Fruit fly (Drosophila melanogaster) whole organism, adult: Measurements from ENCODE around the gene TbCMF46.

Experiments used
- CG11617 ChIP-seq: fragments of 200-800 bp; sonication (Bioruptor generic); optimal IDR thresholded peaks from 2 replicates; lab custom pipeline; 2017; ENCODE audit warnings: mild to moderate bottlenecking, missing biosample characterization, missing genetic modification reagents, missing genetic modification characterization
- CG12768 ChIP-seq: fragments of 200-800 bp; sonication (Bioruptor generic); optimal IDR thresholded peaks from 2 replicates; lab custom pipeline; 2017; ENCODE audit warnings: missing biosample characterization, missing genetic modification characterization, mild to moderate bottlenecking, moderate library complexity, missing genetic modification reagents
- CG14711 ChIP-seq: fragments of 200-800 bp; sonication (Bioruptor generic); optimal IDR thresholded peaks from 2 replicates; lab custom pipeline; 2018; ENCODE audit warnings: missing biosample characterization, mild to moderate bottlenecking, missing genetic modification characterization, moderate library complexity
- CG1620 ChIP-seq: fragments of 200-800 bp; sonication (Bioruptor generic); optimal IDR thresholded peaks from 2 replicates; lab custom pipeline; 2016; ENCODE audit warnings: missing biosample characterization, missing genetic modification characterization
- CG33017 ChIP-seq: fragments of 200-800 bp; sonication (Bioruptor generic); optimal IDR thresholded peaks from 2 replicates; lab custom pipeline; 2018; ENCODE audit warnings: missing biosample characterization, mild to moderate bottlenecking, missing genetic modification characterization, moderate library complexity
- CG5204 ChIP-seq: fragments of 200-800 bp; sonication (Bioruptor generic); optimal IDR thresholded peaks from 2 replicates; lab custom pipeline; 2016; ENCODE audit warnings: missing biosample characterization, missing genetic modification characterization
- CG7045 ChIP-seq: fragments of 200-800 bp; sonication (Bioruptor generic); optimal IDR thresholded peaks from 2 replicates; lab custom pipeline; 2017; ENCODE audit warnings: missing biosample characterization, mild to moderate bottlenecking, missing genetic modification characterization
- CG7101 ChIP-seq: fragments of 200-800 bp; sonication (Bioruptor generic); optimal IDR thresholded peaks from 2 replicates; lab custom pipeline; 2018; ENCODE audit warnings: missing biosample characterization, mild to moderate bottlenecking, missing genetic modification characterization, moderate library complexity
- Clk ChIP-seq: fragments of 200-800 bp; sonication (Bioruptor generic); optimal IDR thresholded peaks from 2 replicates; lab custom pipeline; 2017; ENCODE audit warnings: missing biosample characterization, missing genetic modification characterization
- Crg-1 ChIP-seq: fragments of 200-800 bp; sonication (Bioruptor generic); optimal IDR thresholded peaks from 2 replicates; lab custom pipeline; 2016; ENCODE audit warnings: missing biosample characterization, missing genetic modification characterization
- Hr96 ChIP-seq: fragments of 200-800 bp; sonication (Bioruptor generic); optimal IDR thresholded peaks from 2 replicates; lab custom pipeline; 2016; ENCODE audit warnings: missing biosample characterization, missing genetic modification characterization
- Mnt ChIP-seq: fragments of 200-800 bp; sonication (Bioruptor generic); optimal IDR thresholded peaks from 2 replicates; lab custom pipeline; 2016; ENCODE audit warnings: missing biosample characterization, mild to moderate bottlenecking, missing genetic modification characterization
- bab1 ChIP-seq: fragments of 200-800 bp; sonication (Bioruptor generic); optimal IDR thresholded peaks from 3 replicates; lab custom pipeline; 2019; ENCODE audit warnings: missing biosample characterization, mild to moderate bottlenecking, missing genetic modification characterization, moderate library complexity
- cic ChIP-seq: fragments of 200-800 bp; sonication (Bioruptor generic); optimal IDR thresholded peaks from 2 replicates; lab custom pipeline; 2017; ENCODE audit warnings: missing biosample characterization, mild to moderate bottlenecking, missing genetic modification characterization, moderate library complexity
- cnc ChIP-seq, 2 experiments: fragments of >200 bp; optimal IDR thresholded peaks; 2 replicates each; lab custom pipeline; 2017
- kay ChIP-seq: fragments of 200-800 bp; sonication (Bioruptor generic); peaks from one replicate; lab custom pipeline; 2016; ENCODE audit warnings: missing biosample characterization, missing genetic modification characterization, borderline replicate concordance
- ovo ChIP-seq: fragments of 200-800 bp; sonication (Bioruptor generic); optimal IDR thresholded peaks from 2 replicates; lab custom pipeline; 2016; ENCODE audit warnings: missing biosample characterization, missing genetic modification characterization
- pad ChIP-seq: fragments of 200-800 bp; sonication (Bioruptor generic); optimal IDR thresholded peaks from 3 replicates; lab custom pipeline; 2017; ENCODE audit warnings: missing biosample characterization, missing genetic modification characterization, mild to moderate bottlenecking, moderate library complexity, missing genetic modification reagents
- tj ChIP-seq: fragments of 200-800 bp; sonication (Bioruptor generic); optimal IDR thresholded peaks from 3 replicates; lab custom pipeline; 2017; ENCODE audit warnings: missing biosample characterization, mild to moderate bottlenecking, missing genetic modification characterization, moderate library complexity
- toe ChIP-seq: fragments of 200-800 bp; sonication (Bioruptor generic); optimal IDR thresholded peaks from 2 replicates; lab custom pipeline; 2016; ENCODE audit warnings: missing biosample characterization, missing genetic modification characterization

TbCMF46 gene

DNA sequence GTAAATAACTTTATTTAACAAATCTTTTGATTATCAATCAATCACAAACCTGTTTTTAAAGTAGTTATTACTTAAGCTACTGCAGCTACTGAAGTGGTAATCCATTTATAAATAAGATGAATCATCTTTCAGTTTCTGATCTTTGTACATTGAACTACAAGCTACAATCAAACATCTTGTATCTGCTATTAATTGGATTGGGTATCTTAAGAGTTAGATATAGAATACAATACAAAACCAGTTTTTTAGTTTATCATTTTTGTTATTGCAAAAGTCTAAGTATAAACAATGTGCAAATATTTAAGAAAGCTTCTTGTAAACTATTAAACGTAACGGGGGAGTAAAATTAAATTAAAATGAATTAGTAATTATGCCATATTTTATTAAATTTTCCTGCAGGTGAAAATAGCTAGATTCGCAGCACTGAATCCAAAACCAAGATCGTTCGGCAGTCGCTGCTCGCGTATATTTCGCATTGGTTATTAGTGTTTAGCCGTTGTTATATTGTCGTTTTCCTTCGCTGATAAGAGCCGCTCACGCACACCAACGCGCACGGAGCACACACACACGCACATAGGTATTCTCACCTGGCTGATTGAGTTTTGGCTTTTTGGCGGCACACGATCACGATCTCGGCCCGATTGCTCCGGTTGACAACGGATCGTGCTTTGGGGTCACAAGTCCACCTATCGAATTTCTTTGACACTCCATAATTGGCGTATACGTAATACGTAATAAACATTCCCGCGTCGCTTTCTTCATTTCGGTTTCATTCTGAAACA is 23.3 kb upstream of the TbCMF46 start:
- TF ChIP-seq CG12768 (GFP tag; lab: Kevin White, UChicago) (peak; percentile 68), cic (GFP tag; lab: Kevin White, UChicago) (peak; percentile 47), Crg-1 (GFP tag; lab: Kevin White, UChicago) (no peak)

DNA sequence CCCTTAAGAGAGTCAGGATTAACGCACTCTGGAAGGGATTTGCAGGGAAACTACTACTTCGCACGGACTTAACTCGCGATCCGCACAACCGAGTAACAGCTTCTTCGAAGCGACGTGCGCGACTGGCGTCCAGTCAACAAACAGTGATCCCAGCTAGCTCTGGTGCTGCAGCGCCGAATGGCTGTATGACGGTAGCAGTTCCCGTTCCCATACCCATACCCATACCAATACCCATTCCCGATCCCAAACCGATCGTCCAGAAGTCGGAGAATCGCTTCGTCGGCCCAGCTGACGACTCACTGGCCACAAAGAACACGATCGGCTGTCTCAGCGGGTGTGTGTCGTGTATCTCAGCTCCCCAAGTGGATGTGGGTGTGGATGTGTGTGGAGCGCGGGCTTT is 22.6 kb upstream of the TbCMF46 start, which contains the start of gene CG5853:
Gene CG5853, minus strand, starts transcription at position 384 of the 400 bp plus-strand sequence.
- TF ChIP-seq tj (peak; percentile 25), pad (peak; percentile 33), CG14711 (tag; lab: Kevin White, UChicago) (peak; percentile 11), cnc (optimal IDR thresholded peaks at IDR 0.05; lab: Kevin White, UChicago) (no peak), CG5204 (GFP tag; lab: Kevin White, UChicago) (no peak), CG33017 (tag; lab: Kevin White, UChicago) (peak; percentile 27), Mnt (peak; percentile 79), toe (GFP tag; lab: Kevin White, UChicago) (peak; percentile 18), Hr96 (GFP tag; lab: Kevin White, UChicago) (peak; percentile 46), CG11617 (GFP tag; lab: Kevin White, UChicago) (no peak), Crg-1 (GFP tag; lab: Kevin White, UChicago) (no peak), Clk (GFP tag; lab: Kevin White, UChicago) (peak; percentile 25), CG7101 (tag; lab: Kevin White, UChicago) (peak; percentile 26), kay (GFP tag; lab: Kevin White, UChicago) (no peak), CG7045 (GFP tag; lab: Kevin White, UChicago) (no peak), CG12768 (GFP tag; lab: Kevin White, UChicago) (peak; percentile 78), ovo (GFP tag; lab: Kevin White, UChicago) (peak; percentile 37), CG1620 (GFP tag; lab: Kevin White, UChicago) (no peak), bab1 (GFP tag; lab: Kevin White, UChicago) (peak; percentile 62), cic (GFP tag; lab: Kevin White, UChicago) (peak; percentile 79)

DNA sequence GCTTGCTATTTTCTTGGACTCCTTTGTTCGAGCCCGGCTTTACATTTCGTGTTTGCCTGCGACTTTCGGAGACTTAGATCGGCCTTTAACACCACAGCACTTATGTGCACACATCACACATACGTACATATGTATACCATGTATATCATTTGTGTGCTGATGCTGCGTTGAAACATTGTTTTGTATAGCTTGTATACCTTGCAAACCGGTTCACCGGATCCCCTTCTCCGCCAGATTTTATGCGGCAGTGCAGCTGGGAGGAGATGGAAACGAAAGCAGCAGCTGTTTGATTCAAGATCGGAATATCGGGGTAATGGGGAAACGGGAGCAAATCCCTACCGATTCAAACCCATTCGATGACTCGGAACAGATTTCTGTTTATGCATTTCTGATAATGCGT is 21.4 kb upstream of the TbCMF46 start:
- TF ChIP-seq Clk (GFP tag; lab: Kevin White, UChicago) (no peak), CG33017 (tag; lab: Kevin White, UChicago) (no peak), CG1620 (GFP tag; lab: Kevin White, UChicago) (no peak), toe (GFP tag; lab: Kevin White, UChicago) (no peak), Crg-1 (GFP tag; lab: Kevin White, UChicago) (no peak), ovo (GFP tag; lab: Kevin White, UChicago) (no peak)

DNA sequence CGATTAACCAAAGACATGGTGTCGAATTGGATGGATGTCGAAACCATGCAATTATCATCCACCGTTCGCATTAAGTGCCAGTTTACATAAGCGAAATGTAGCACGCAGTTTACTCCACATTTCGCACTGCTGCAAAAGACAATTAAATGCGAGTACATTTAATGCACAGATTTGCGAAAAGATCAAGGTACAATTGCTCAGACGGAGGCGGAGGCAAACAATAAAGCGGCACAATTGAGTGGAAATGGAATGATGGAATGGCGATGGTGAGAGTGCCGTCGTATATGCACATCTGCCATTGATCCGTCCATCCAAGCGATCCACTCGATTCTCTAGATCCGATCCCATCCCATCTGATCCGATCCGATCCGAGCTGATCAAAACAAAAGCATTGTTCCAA is 20.4 kb upstream of the TbCMF46 start:
- TF ChIP-seq bab1 (GFP tag; lab: Kevin White, UChicago) = no peak
- no peak for TF ChIP-seq CG12768 (GFP tag; lab: Kevin White, UChicago)
- no peak for TF ChIP-seq kay (GFP tag; lab: Kevin White, UChicago)
- no peak for TF ChIP-seq cic (GFP tag; lab: Kevin White, UChicago)
- TF ChIP-seq Mnt = no peak
- no peak for TF ChIP-seq toe (GFP tag; lab: Kevin White, UChicago)
- TF ChIP-seq Hr96 (GFP tag; lab: Kevin White, UChicago) = no peak
- no peak for TF ChIP-seq CG1620 (GFP tag; lab: Kevin White, UChicago)
- TF ChIP-seq tj = no peak
- no peak for TF ChIP-seq CG7101 (tag; lab: Kevin White, UChicago)
- no peak for TF ChIP-seq CG33017 (tag; lab: Kevin White, UChicago)
- TF ChIP-seq CG7045 (GFP tag; lab: Kevin White, UChicago) = no peak
- no peak for TF ChIP-seq pad
- TF ChIP-seq CG5204 (GFP tag; lab: Kevin White, UChicago) = no peak
- TF ChIP-seq CG11617 (GFP tag; lab: Kevin White, UChicago) = no peak
- no peak for TF ChIP-seq Clk (GFP tag; lab: Kevin White, UChicago)

DNA sequence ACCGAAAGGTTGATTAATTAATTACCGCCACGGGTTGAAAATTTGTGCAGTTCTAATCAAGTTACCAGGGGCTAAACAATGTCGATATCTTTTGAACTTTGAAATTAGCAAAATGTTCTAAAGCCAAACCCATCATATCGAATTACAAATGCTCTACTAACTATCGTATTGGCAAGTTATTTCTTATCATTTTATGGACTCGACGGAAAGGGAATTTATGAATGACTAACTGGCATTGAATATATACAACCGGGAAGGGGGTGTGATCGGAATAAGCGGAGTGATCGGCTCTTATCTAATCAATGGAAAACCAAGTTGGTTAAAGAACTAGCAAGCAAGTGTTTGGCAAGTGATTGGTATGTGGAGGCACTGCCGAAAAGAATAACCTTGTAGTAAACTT is 18.9 kb upstream of the TbCMF46 start:
- peak; percentile 61 for TF ChIP-seq CG33017 (tag; lab: Kevin White, UChicago)
- peak; percentile 64 for TF ChIP-seq CG7101 (tag; lab: Kevin White, UChicago)
- peak; percentile 53 for TF ChIP-seq CG12768 (GFP tag; lab: Kevin White, UChicago)
- no peak for TF ChIP-seq cnc (optimal IDR thresholded peaks at IDR 0.05; lab: Kevin White, UChicago)
- no peak for TF ChIP-seq pad
- TF ChIP-seq cic (GFP tag; lab: Kevin White, UChicago) = peak; percentile 97
- TF ChIP-seq CG7045 (GFP tag; lab: Kevin White, UChicago) = peak; percentile 6
- TF ChIP-seq Mnt = peak; percentile 25
- peak; percentile 16 for TF ChIP-seq Crg-1 (GFP tag; lab: Kevin White, UChicago)
- TF ChIP-seq Hr96 (GFP tag; lab: Kevin White, UChicago) = no peak
- peak; percentile 25 for TF ChIP-seq CG11617 (GFP tag; lab: Kevin White, UChicago)

DNA sequence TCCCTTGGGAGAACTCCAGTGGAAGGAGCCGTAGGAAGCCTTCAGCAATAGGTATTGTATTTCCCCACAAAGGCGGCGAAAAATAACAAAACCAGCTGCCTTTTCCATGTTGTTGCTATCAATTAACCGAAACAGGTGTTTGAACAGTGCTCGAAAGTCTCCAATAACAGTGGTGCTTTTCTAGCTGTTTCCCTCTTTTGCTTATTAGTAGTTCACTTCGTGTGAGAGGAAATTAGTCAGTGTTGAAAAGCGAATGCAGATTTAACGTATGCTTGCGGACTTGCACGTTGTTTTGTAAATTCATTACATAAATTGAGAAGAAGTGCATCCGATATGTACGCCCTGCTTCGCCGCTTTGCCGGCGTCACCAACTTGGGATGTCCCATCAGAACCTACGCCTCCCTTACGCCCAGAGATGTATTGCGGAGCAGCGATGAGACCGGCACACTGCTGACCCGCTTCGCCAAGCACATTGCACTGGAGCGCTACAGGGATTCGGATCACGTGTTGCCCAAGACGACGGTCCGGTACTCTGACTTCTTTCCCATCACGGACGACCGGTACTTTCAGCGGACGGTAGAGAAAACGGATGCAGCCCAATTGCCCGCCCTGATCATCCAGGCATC is 14.1 kb upstream of the TbCMF46 start, which contains the start of the genes Datp and CG4619:
Gene Datp, minus strand, starts transcription at position 160 of the 626 bp plus-strand sequence.
Gene CG4619, plus strand, starts transcription at position 233 of the 626 bp plus-strand sequence.
- TF ChIP-seq pad (peak; percentile 77), bab1 (GFP tag; lab: Kevin White, UChicago) (peak; percentile 47), CG11617 (GFP tag; lab: Kevin White, UChicago) (peak; percentile 45), CG1620 (GFP tag; lab: Kevin White, UChicago) (peak; percentile 83), ovo (GFP tag; lab: Kevin White, UChicago) (peak; percentile 39), CG14711 (tag; lab: Kevin White, UChicago) (peak; percentile 67), toe (GFP tag; lab: Kevin White, UChicago) (peak; percentile 59), CG7045 (GFP tag; lab: Kevin White, UChicago) (peak; percentile 13), cic (GFP tag; lab: Kevin White, UChicago) (peak; percentile 39), Hr96 (GFP tag; lab: Kevin White, UChicago) (peak; percentile 66), CG7101 (tag; lab: Kevin White, UChicago) (peak; percentile 82), CG33017 (tag; lab: Kevin White, UChicago) (peak; percentile 32), Clk (GFP tag; lab: Kevin White, UChicago) (no peak), kay (GFP tag; lab: Kevin White, UChicago) (no peak), cnc (optimal IDR thresholded peaks at IDR 0.05; lab: Kevin White, UChicago) (no peak), CG12768 (GFP tag; lab: Kevin White, UChicago) (peak; percentile 64), CG5204 (GFP tag; lab: Kevin White, UChicago) (no peak), Mnt (peak; percentile 84), tj (no peak), Crg-1 (GFP tag; lab: Kevin White, UChicago) (peak; percentile 84)
